Worm (Caenorhabditis elegans): Measurements from ENCODE around the gene C27A7.8.

Gene C27A7.8

ce11 chrV:12153784-12154183 lies 827 bp downstream of the C27A7.8 start:
- TF ChIP-seq ceh-100 (GFP tag; IDR thresholded peaks at IDR 0.05): no peak
- TF ChIP-seq F55B11.4 (tag; optimal IDR thresholded peaks at IDR 0.05; ENCODE audit: borderline replicate concordance, insufficient read depth): no peak
- TF ChIP-seq B0019.2 (GFP tag; conservative IDR thresholded peaks at IDR 0.05): no peak
- no peak for TF ChIP-seq rec-8 (tag; optimal IDR thresholded peaks at IDR 0.05)
- TF ChIP-seq ztf-22 (GFP tag; optimal IDR thresholded peaks at IDR 0.05): no peak
- TF ChIP-seq hsf-1 (GFP tag; IDR thresholded peaks at IDR 0.05): no peak
- no peak for TF ChIP-seq cebp-2 (GFP tag; IDR thresholded peaks at IDR 0.05)
- TF ChIP-seq ets-4 (GFP tag; optimal IDR thresholded peaks at IDR 0.05): no peak
- no peak for TF ChIP-seq let-607 (tag; optimal IDR thresholded peaks at IDR 0.05)
- no peak for TF ChIP-seq tlf-1 (GFP tag; optimal IDR thresholded peaks at IDR 0.05)
- TF ChIP-seq attf-3 (GFP tag; conservative IDR thresholded peaks at IDR 0.05): no peak
- TF ChIP-seq repo-1 (tag; optimal IDR thresholded peaks at IDR 0.05): no peak
- TF ChIP-seq F23B12.7 (tag; optimal IDR thresholded peaks at IDR 0.05; ENCODE audit: insufficient read depth): no peak
- TF ChIP-seq ztf-26 (tag; optimal IDR thresholded peaks at IDR 0.05): no peak
- TF ChIP-seq ekl-4 (GFP tag; IDR thresholded peaks at IDR 0.05): no peak
- no peak for TF ChIP-seq gei-17 (GFP tag; optimal IDR thresholded peaks at IDR 0.05)
- TF ChIP-seq lin-54 (GFP tag; optimal IDR thresholded peaks at IDR 0.05): no peak
- no peak for TF ChIP-seq Y95B8A.8 (GFP tag; IDR thresholded peaks at IDR 0.05)

- TF ChIP-seq ceh-27 (GFP tag; optimal IDR thresholded peaks at IDR 0.05) (no peak), egl-18 (GFP tag; IDR thresholded peaks at IDR 0.05) (no peak), snpc-1.3 (tag; optimal IDR thresholded peaks at IDR 0.05; ENCODE audit: insufficient read depth) (no peak), nfya-2 (GFP tag; IDR thresholded peaks at IDR 0.05) (no peak), F37B4.10 (GFP tag; IDR thresholded peaks at IDR 0.05) (no peak), F23B12.7 (tag; optimal IDR thresholded peaks at IDR 0.05; ENCODE audit: insufficient read depth) (no peak)
Observed at ce11 chrV:12154554-12154953, 1.6 kb downstream of the C27A7.8 start, which contains the start of gene C27A7.9. C27A7.9 (minus strand) TSS chrV:12154654.

- TF ChIP-seq zim-3 (tag; optimal IDR thresholded peaks at IDR 0.05) (no peak), cebp-1 (GFP tag; IDR thresholded peaks at IDR 0.05) (no peak), cebp-1 (tag; optimal IDR thresholded peaks at IDR 0.05) (no peak), B0035.1 (tag; optimal IDR thresholded peaks at IDR 0.05) (no peak), egrh-3 (GFP tag; IDR thresholded peaks at IDR 0.05) (0 out of 2 replicates have a peak, but pooled peaks have one; percentile 21), ztf-6 (GFP tag; IDR thresholded peaks at IDR 0.05) (0 out of 2 replicates have a peak, but pooled peaks have one; percentile 19), nfya-1 (tag; optimal IDR thresholded peaks at IDR 0.05; ENCODE audit: borderline replicate concordance, insufficient read depth) (no peak)
Observed at ce11 chrV:12158377-12158776, 5.4 kb downstream of the C27A7.8 start.

DNA sequence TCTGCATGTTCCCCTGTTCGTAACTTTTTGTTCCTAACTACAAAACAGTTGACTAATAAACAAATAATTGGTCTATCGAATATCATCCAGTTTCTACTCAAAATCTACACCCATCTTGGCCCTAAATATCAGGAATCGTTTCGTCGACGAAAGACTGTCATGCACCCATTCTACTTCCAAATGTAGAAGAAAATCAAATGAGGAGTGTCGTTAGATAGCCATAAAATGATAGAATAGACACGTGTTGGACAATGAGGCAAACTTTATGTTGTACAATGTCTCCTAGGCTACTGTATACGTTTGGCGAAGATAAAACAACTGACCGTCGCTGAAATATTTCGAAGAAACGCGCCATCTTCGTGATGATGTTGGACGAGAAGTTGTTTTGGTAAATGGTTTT lies 7.0 kb downstream of the C27A7.8 start:
- TF ChIP-seq somi-1 (GFP tag; optimal IDR thresholded peaks at IDR 0.05) (no peak), cebp-1 (GFP tag; IDR thresholded peaks at IDR 0.05) (no peak), cebp-1 (tag; optimal IDR thresholded peaks at IDR 0.05) (no peak), bed-1 (GFP tag; IDR thresholded peaks at IDR 0.05) (no peak), B0336.3 (GFP tag; IDR thresholded peaks at IDR 0.05) (no peak), ztf-28 (GFP tag; IDR thresholded peaks at IDR 0.05) (no peak), egrh-3 (GFP tag; IDR thresholded peaks at IDR 0.05) (no peak), nfya-1 (tag; optimal IDR thresholded peaks at IDR 0.05; ENCODE audit: borderline replicate concordance, insufficient read depth) (no peak), bed-2 (GFP tag; IDR thresholded peaks at IDR 0.05) (no peak), ceh-100 (GFP tag; IDR thresholded peaks at IDR 0.05) (no peak), ceh-91 (GFP tag; IDR thresholded peaks at IDR 0.05) (no peak)
